Fruit fly (Drosophila melanogaster): ENCODE measurements around the gene alt.
A peak's percentile ranks its signal among the peaks of the same experiment; 100 is the strongest.

The alt gene

dm6 chr3R:17714773-17715344 is 32.5 kb upstream of the alt start (continued):
- peak; percentile 29 for TF ChIP-seq sug (tag; optimal IDR thresholded peaks at IDR 0.05)
- peak; percentile 43; the same call in 1 of the 3 replicates for TF ChIP-seq z (GFP tag; IDR thresholded peaks at IDR 0.05)
- no peak for TF ChIP-seq sob (GFP tag; IDR thresholded peaks at IDR 0.05)
- TF ChIP-seq CG8478 (optimal IDR thresholded peaks at IDR 0.05): no peak
- TF ChIP-seq kni (GFP tag; optimal IDR thresholded peaks at IDR 0.05): peak; percentile 41
- TF ChIP-seq ind (GFP tag; optimal IDR thresholded peaks at IDR 0.05): no peak
- no peak for TF ChIP-seq mld (GFP tag; IDR thresholded peaks at IDR 0.05; ENCODE audit: partially characterized antibody)
- peak; percentile 55 for TF ChIP-seq abd-A (tag; optimal IDR thresholded peaks at IDR 0.05)
- TF ChIP-seq CG7987 (GFP tag; optimal IDR thresholded peaks at IDR 0.05): peak; percentile 83
- TF ChIP-seq ci (GFP tag; IDR thresholded peaks at IDR 0.05): 0 out of 3 replicates have a peak, but pooled peaks have one; percentile 5
- TF ChIP-seq CG1832 (GFP tag; optimal IDR thresholded peaks at IDR 0.05): peak; percentile 12
- TF ChIP-seq sqz (GFP tag; optimal IDR thresholded peaks at IDR 0.05): no peak
- peak; percentile 21 for TF ChIP-seq CG12769 (tag; optimal IDR thresholded peaks at IDR 0.05)
- peak; percentile 54 for TF ChIP-seq pros (GFP tag; optimal IDR thresholded peaks at IDR 0.05)
- 0 out of 2 replicates have a peak, but pooled peaks have one; percentile 28 for TF ChIP-seq al (GFP tag; IDR thresholded peaks at IDR 0.05)
- no peak for TF ChIP-seq corto (GFP tag; optimal IDR thresholded peaks at IDR 0.05)

DNA sequence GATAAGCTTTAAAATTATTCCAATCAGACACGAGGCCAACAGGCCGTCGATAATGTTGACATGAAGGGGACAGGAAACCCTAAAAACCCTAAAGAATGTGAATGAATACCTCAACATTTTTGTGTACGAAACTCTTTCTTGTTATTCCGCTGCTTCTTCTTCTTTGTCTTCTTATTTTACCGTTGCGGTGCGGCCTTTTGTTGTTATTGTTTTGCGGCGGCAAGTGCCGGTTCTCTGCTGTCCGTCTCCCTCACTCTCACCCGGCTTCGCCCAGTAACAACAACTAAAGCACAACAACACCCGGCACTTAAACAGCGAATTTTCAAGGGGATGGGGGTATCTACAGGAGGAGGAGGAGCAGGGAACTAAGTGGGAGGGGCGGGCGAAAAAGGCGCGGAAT is 32.1 kb upstream of the alt start:
- TF ChIP-seq CG6791 (GFP tag; IDR thresholded peaks at IDR 0.05; ENCODE audit: partially characterized antibody): peak; percentile 45; the same call in 1 of the 3 replicates
- TF ChIP-seq Oaz (GFP tag; IDR thresholded peaks at IDR 0.05): no peak
- TF ChIP-seq Doc2 (GFP tag; IDR thresholded peaks at IDR 0.05): no peak
- peak; percentile 11; the same call in 1 of the 3 replicates for TF ChIP-seq CG34422 (GFP tag; IDR thresholded peaks at IDR 0.05)
- no peak for TF ChIP-seq Lim3 (GFP tag; IDR thresholded peaks at IDR 0.05)
- TF ChIP-seq sd (tag; optimal IDR thresholded peaks at IDR 0.05): peak; percentile 65
- TF ChIP-seq CG1832 (GFP tag; optimal IDR thresholded peaks at IDR 0.05): peak; percentile 32
- no peak for TF ChIP-seq CG7372 (GFP tag; IDR thresholded peaks at IDR 0.05)
- peak in 1 of 2 experiments; percentile 18 for TF ChIP-seq insv (GFP tag; optimal IDR thresholded peaks at IDR 0.05)
- no peak for TF ChIP-seq abd-A (tag; optimal IDR thresholded peaks at IDR 0.05)
- TF ChIP-seq CG2129 (GFP tag; IDR thresholded peaks at IDR 0.05; ENCODE audit: partially characterized antibody): no peak
- TF ChIP-seq kni (GFP tag; optimal IDR thresholded peaks at IDR 0.05): peak; percentile 65
- TF ChIP-seq CG6654 (GFP tag; optimal IDR thresholded peaks at IDR 0.05): no peak
- TF ChIP-seq tna (GFP tag; IDR thresholded peaks at IDR 0.05; ENCODE audit: partially characterized antibody): no peak
- no peak for TF ChIP-seq prd (optimal IDR thresholded peaks at IDR 0.05)
- TF ChIP-seq prd (GFP tag; IDR thresholded peaks at IDR 0.05): no peak
- peak; percentile 64; the same call in 1 of the 2 replicates for TF ChIP-seq CG4360 (GFP tag; IDR thresholded peaks at IDR 0.05)
- TF ChIP-seq her (GFP tag; optimal IDR thresholded peaks at IDR 0.05): no peak
- TF ChIP-seq CG11696 (GFP tag; IDR thresholded peaks at IDR 0.05): no peak
- no peak for TF ChIP-seq CG12219 (GFP tag; optimal IDR thresholded peaks at IDR 0.05)
- no peak for TF ChIP-seq CG9932 (GFP tag; IDR thresholded peaks at IDR 0.05)
- TF ChIP-seq CG17385 (GFP tag; optimal IDR thresholded peaks at IDR 0.05): peak; percentile 72

- TF ChIP-seq CG34422 (GFP tag; IDR thresholded peaks at IDR 0.05) (peak; percentile 56; the same call in 2 of the 3 replicates), pros (GFP tag; optimal IDR thresholded peaks at IDR 0.05) (peak; percentile 83), CG10274 (GFP tag; optimal IDR thresholded peaks at IDR 0.05) (no peak), pita (GFP tag; optimal IDR thresholded peaks at IDR 0.05) (no peak), zf30C (GFP tag; optimal IDR thresholded peaks at IDR 0.05) (no peak), corto (GFP tag; optimal IDR thresholded peaks at IDR 0.05) (peak; percentile 42), knrl (GFP tag; IDR thresholded peaks at IDR 0.05; ENCODE audit: partially characterized antibody) (no peak), nmo (GFP tag; optimal IDR thresholded peaks at IDR 0.05) (no peak), crp (GFP tag; optimal IDR thresholded peaks at IDR 0.05) (peak in 1 of 2 experiments; percentile 72), kni (GFP tag; optimal IDR thresholded peaks at IDR 0.05) (peak; percentile 55), CG13123 (GFP tag; optimal IDR thresholded peaks at IDR 0.05) (no peak), Kr (GFP tag; optimal IDR thresholded peaks at IDR 0.05) (peak; percentile 52), CG14014 (GFP tag; IDR thresholded peaks at IDR 0.05) (no peak), CG30403 (GFP tag; optimal IDR thresholded peaks at IDR 0.05) (no peak), Max (GFP tag; optimal IDR thresholded peaks at IDR 0.05) (no peak)
Observed at dm6 chr3R:17712623-17713521, 30.6 kb upstream of the alt start.
